Worm (Caenorhabditis elegans): Measurements from ENCODE around the gene clec-195.

DNA sequence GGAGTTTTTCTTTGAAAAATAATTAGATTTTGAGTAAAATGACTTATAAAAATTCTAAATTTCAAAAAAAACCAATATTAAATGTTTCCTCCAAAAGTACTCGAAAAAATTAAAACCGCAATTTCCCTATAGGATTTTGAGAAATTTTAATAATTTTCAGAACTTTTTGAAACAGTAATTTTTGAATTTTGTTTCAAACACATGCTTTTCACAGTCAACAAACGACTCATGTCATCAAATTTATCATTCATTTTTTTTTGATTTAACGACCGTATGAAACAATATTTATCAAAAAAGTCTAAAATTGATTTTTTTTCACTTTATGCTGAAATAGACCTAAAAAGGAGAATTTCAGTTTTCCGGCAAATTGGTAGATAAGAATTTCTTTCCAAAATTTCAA is 19.0 kb downstream of the clec-195 start:
- no peak for TF ChIP-seq nhr-10 (tag; optimal IDR thresholded peaks at IDR 0.05)
- no peak for TF ChIP-seq ztf-4 (tag; optimal IDR thresholded peaks at IDR 0.05)
- no peak for TF ChIP-seq unc-39 (tag; optimal IDR thresholded peaks at IDR 0.05)
- no peak for TF ChIP-seq nhr-25 (tag; optimal IDR thresholded peaks at IDR 0.05)
- TF ChIP-seq nhr-237 (tag; optimal IDR thresholded peaks at IDR 0.05) = no peak
- no peak for TF ChIP-seq unc-62 (GFP tag; optimal IDR thresholded peaks at IDR 0.05)
- no peak for TF ChIP-seq zag-1 (tag; optimal IDR thresholded peaks at IDR 0.05)
- TF ChIP-seq nhr-6 (tag; optimal IDR thresholded peaks at IDR 0.05) = no peak
- no peak for TF ChIP-seq alr-1 (tag; optimal IDR thresholded peaks at IDR 0.05)
- no peak for TF ChIP-seq mab-5 (tag; optimal IDR thresholded peaks at IDR 0.05)
- TF ChIP-seq gmeb-1 (tag; optimal IDR thresholded peaks at IDR 0.05) = no peak
- TF ChIP-seq ztf-11 (tag; optimal IDR thresholded peaks at IDR 0.05) = no peak
- no peak for TF ChIP-seq R02D3.7 (tag; optimal IDR thresholded peaks at IDR 0.05)
- no peak for TF ChIP-seq snpc-4 (tag; optimal IDR thresholded peaks at IDR 0.05)

Measured in whole organism, L2 larva.